Fruit fly (Drosophila melanogaster) whole organism, embryonic: ENCODE data around the gene CG9106.

Source experiments
- Adf1 ChIP-seq: fragments of 200-800 bp; sonication (Bioruptor generic); IDR thresholded peaks from 2 replicates; pipeline ENCODE4 v1.3.6; 2022; ENCODE audit warnings: missing biosample characterization, missing genetic modification characterization
- Bgb ChIP-seq: fragments of 200-800 bp; sonication (Bioruptor generic); IDR thresholded peaks from 2 replicates; pipeline ENCODE4 v1.3.6; 2022; ENCODE audit warnings: missing biosample characterization, missing genetic modification characterization; ENCODE audit not compliant: partially characterized antibody
- CG10543 ChIP-seq: fragments of 200-800 bp; sonication (Bioruptor generic); optimal IDR thresholded peaks from 3 replicates; lab custom pipeline; 2017; ENCODE audit warnings: missing biosample characterization, mild to moderate bottlenecking, missing genetic modification characterization, moderate library complexity
- CG10979 ChIP-seq: fragments of 200-800 bp; sonication (Bioruptor generic); optimal IDR thresholded peaks from 2 replicates; lab custom pipeline; 2018; ENCODE audit warnings: missing biosample characterization, mild to moderate bottlenecking, missing genetic modification characterization, moderate library complexity
- CG12769 ChIP-seq: fragments of 200-800 bp; sonication (Bioruptor generic); optimal IDR thresholded peaks from 2 replicates; lab custom pipeline; 2019; ENCODE audit warnings: missing biosample characterization, mild to moderate bottlenecking, missing genetic modification characterization, moderate library complexity
- CG13287 ChIP-seq: fragments of 200-800 bp; sonication (Bioruptor generic); IDR thresholded peaks from 2 replicates; pipeline ENCODE4 v1.3.6; 2022; ENCODE audit warnings: missing biosample characterization, missing genetic modification characterization; ENCODE audit not compliant: partially characterized antibody
- CG14710 ChIP-seq: fragments of 200-800 bp; sonication (Bioruptor generic); optimal IDR thresholded peaks from 3 replicates; lab custom pipeline; 2019; ENCODE audit warnings: missing biosample characterization, mild to moderate bottlenecking, missing genetic modification characterization, moderate library complexity
- CG15601 ChIP-seq: fragments of 200-800 bp; sonication (Bioruptor generic); optimal IDR thresholded peaks from 3 replicates; lab custom pipeline; 2019; ENCODE audit warnings: missing biosample characterization, mild to moderate bottlenecking, missing genetic modification characterization, moderate library complexity
- CG17829 ChIP-seq: fragments of 200-800 bp; optimal IDR thresholded peaks from 2 replicates; lab custom pipeline; 2019; ENCODE audit warnings: missing biosample characterization, mild to moderate bottlenecking, missing genetic modification characterization, moderate library complexity
- CG34224 ChIP-seq: fragments of 200-800 bp; sonication (Bioruptor generic); IDR thresholded peaks from 3 replicates; pipeline ENCODE4 v1.3.6; 2022; ENCODE audit warnings: missing biosample characterization, missing genetic modification characterization; ENCODE audit not compliant: partially characterized antibody
- CG3995 ChIP-seq: fragments of 200-800 bp; sonication (Bioruptor generic); optimal IDR thresholded peaks from 3 replicates; lab custom pipeline; 2016; ENCODE audit warnings: missing biosample characterization, missing genetic modification characterization
- CG42726 ChIP-seq: fragments of 200-800 bp; sonication (Bioruptor generic); IDR thresholded peaks from 2 replicates; pipeline ENCODE4 v1.3.6; 2022; ENCODE audit warnings: missing biosample characterization, missing genetic modification characterization; ENCODE audit not compliant: partially characterized antibody
- CG4360 ChIP-seq: fragments of 200-800 bp; sonication (Bioruptor generic); IDR thresholded peaks from 2 replicates; pipeline ENCODE4 v1.3.6; 2022; ENCODE audit warnings: missing biosample characterization, missing genetic modification characterization
- CG4617 ChIP-seq: fragments of 200-800 bp; sonication (Bioruptor generic); optimal IDR thresholded peaks from 3 replicates; lab custom pipeline; 2016; ENCODE audit warnings: missing biosample characterization, missing genetic modification characterization, borderline replicate concordance
- CG8924 ChIP-seq: fragments of 200-800 bp; optimal IDR thresholded peaks from 3 replicates; lab custom pipeline; 2019; ENCODE audit warnings: missing biosample characterization, mild to moderate bottlenecking, missing genetic modification characterization, moderate library complexity
- D ChIP-seq, 2 experiments: fragments of 200-800 bp in 1 of 2; fragments of >200 bp in 1 of 2; sonication (Bioruptor generic) in 1 of 2; optimal IDR thresholded peaks; 2 replicates in 1 of 2; 3 replicates in 1 of 2; lab custom pipeline; 2017; ENCODE audit warnings: mild to moderate bottlenecking in 1 of 2, missing biosample characterization in 1 of 2, missing genetic modification characterization in 1 of 2, missing genetic modification reagents in 1 of 2
- D19A ChIP-seq: fragments of 200-800 bp; optimal IDR thresholded peaks from 3 replicates; lab custom pipeline; 2019; ENCODE audit warnings: missing biosample characterization, mild to moderate bottlenecking, missing genetic modification characterization, moderate library complexity
- D19B ChIP-seq: fragments of 200-800 bp; sonication (Bioruptor generic); optimal IDR thresholded peaks from 2 replicates; lab custom pipeline; 2017; ENCODE audit warnings: missing biosample characterization, mild to moderate bottlenecking, missing genetic modification characterization
- Dll ChIP-seq: fragments of 200-800 bp; sonication (Bioruptor generic); IDR thresholded peaks from 4 replicates; pipeline ENCODE4 v1.3.6; 2022; ENCODE audit warnings: missing biosample characterization, missing genetic modification characterization; ENCODE audit not compliant: partially characterized antibody
- Ets97D ChIP-seq: fragments of 200-800 bp; sonication (Bioruptor generic); optimal IDR thresholded peaks from 3 replicates; lab custom pipeline; 2016; ENCODE audit warnings: missing biosample characterization, missing genetic modification characterization
- H2.0 ChIP-seq: fragments of 200-800 bp; sonication (Bioruptor generic); IDR thresholded peaks from 2 replicates; pipeline ENCODE4 v1.3.6; 2022; ENCODE audit warnings: missing biosample characterization, missing genetic modification characterization
- HLH4C ChIP-seq: fragments of 200-800 bp; sonication (Bioruptor generic); IDR thresholded peaks from 3 replicates; pipeline ENCODE4 v1.3.6; 2022; ENCODE audit warnings: missing biosample characterization, missing genetic modification characterization; ENCODE audit not compliant: partially characterized antibody
- Lhr ChIP-seq: fragments of 200-800 bp; sonication (Bioruptor generic); optimal IDR thresholded peaks from 3 replicates; lab custom pipeline; 2017; ENCODE audit warnings: mild to moderate bottlenecking, missing biosample characterization, missing genetic modification reagents, missing genetic modification characterization
- NC2α ChIP-seq: fragments of 200-800 bp; sonication (Bioruptor generic); optimal IDR thresholded peaks from 2 replicates; lab custom pipeline; 2016; ENCODE audit warnings: missing biosample characterization, missing genetic modification characterization
- Scr ChIP-seq: fragments of 200-800 bp; sonication (Bioruptor generic); IDR thresholded peaks from 2 replicates; pipeline ENCODE4 v1.3.6; 2022; ENCODE audit warnings: missing biosample characterization, missing genetic modification characterization; ENCODE audit not compliant: partially characterized antibody
- Sox100B ChIP-seq: fragments of 200-800 bp; sonication (Bioruptor generic); optimal IDR thresholded peaks from 3 replicates; lab custom pipeline; 2018; ENCODE audit warnings: missing biosample characterization, mild to moderate bottlenecking, missing genetic modification characterization
- Stat92E ChIP-seq, 3 experiments: fragments of >200 bp in 2 of 3; fragments of 200-800 bp in 1 of 3; sonication (Bioruptor generic) in 1 of 3; optimal IDR thresholded peaks; 2 replicates each; lab custom pipeline; 2017 to 2019; ENCODE audit warnings: missing biosample characterization in 3 of 3, missing genetic modification characterization in 3 of 3, mild to moderate bottlenecking in 1 of 3, moderate library complexity in 1 of 3
- amos ChIP-seq: fragments of 200-800 bp; sonication (Bioruptor generic); IDR thresholded peaks from 2 replicates; pipeline ENCODE4 v1.3.6; 2022; ENCODE audit warnings: missing biosample characterization, missing genetic modification characterization; ENCODE audit not compliant: partially characterized antibody
- bbx ChIP-seq: fragments of 200-800 bp; sonication (Bioruptor generic); IDR thresholded peaks from 2 replicates; pipeline ENCODE4 v1.3.6; 2022; ENCODE audit warnings: missing biosample characterization, missing genetic modification characterization; ENCODE audit not compliant: partially characterized antibody
- cg ChIP-seq: fragments of 200-800 bp; sonication (Bioruptor generic); optimal IDR thresholded peaks from 3 replicates; lab custom pipeline; 2019; ENCODE audit warnings: missing biosample characterization, mild to moderate bottlenecking, missing genetic modification characterization, moderate library complexity
- chinmo ChIP-seq: fragments of 200-800 bp; sonication (Bioruptor generic); IDR thresholded peaks from 4 replicates; pipeline ENCODE4 v1.3.6; 2022; ENCODE audit warnings: missing biosample characterization, missing genetic modification characterization; ENCODE audit not compliant: partially characterized antibody
- her ChIP-seq: fragments of 200-800 bp; sonication (Bioruptor generic); optimal IDR thresholded peaks from 2 replicates; lab custom pipeline; 2016; ENCODE audit warnings: missing biosample characterization, missing genetic modification characterization
- knrl ChIP-seq: fragments of 200-800 bp; sonication (Bioruptor generic); IDR thresholded peaks from 3 replicates; pipeline ENCODE4 v1.3.6; 2022; ENCODE audit warnings: missing biosample characterization, missing genetic modification characterization; ENCODE audit not compliant: partially characterized antibody
- nerfin-1 ChIP-seq: fragments of 200-800 bp; sonication (Bioruptor generic); optimal IDR thresholded peaks from 3 replicates; lab custom pipeline; 2019; ENCODE audit warnings: missing biosample characterization, mild to moderate bottlenecking, missing genetic modification characterization, moderate library complexity
- phol ChIP-seq: fragments of 200-800 bp; sonication (Bioruptor generic); optimal IDR thresholded peaks from 3 replicates; lab custom pipeline; 2018; ENCODE audit warnings: missing biosample characterization, mild to moderate bottlenecking, missing genetic modification characterization, moderate library complexity
- row ChIP-seq: fragments of 200-800 bp; sonication (Bioruptor generic); IDR thresholded peaks from 3 replicates; pipeline ENCODE4 v1.3.6; 2022; ENCODE audit warnings: missing biosample characterization, missing genetic modification characterization
- sd ChIP-seq: fragments of 200-800 bp; sonication (Bioruptor generic); optimal IDR thresholded peaks from 3 replicates; lab custom pipeline; 2018; ENCODE audit warnings: missing biosample characterization, mild to moderate bottlenecking, missing genetic modification characterization, moderate library complexity
- seq ChIP-seq: fragments of 200-800 bp; sonication (Bioruptor generic); IDR thresholded peaks from 2 replicates; pipeline ENCODE4 v1.3.6; 2022; ENCODE audit warnings: missing biosample characterization, missing genetic modification characterization
- slp2 ChIP-seq: fragments of 200-800 bp; sonication (Bioruptor generic); optimal IDR thresholded peaks from 2 replicates; lab custom pipeline; 2016; ENCODE audit warnings: missing biosample characterization, missing genetic modification characterization
- sqz ChIP-seq: fragments of 200-800 bp; sonication (Bioruptor generic); optimal IDR thresholded peaks from 3 replicates; lab custom pipeline; 2018; ENCODE audit warnings: missing biosample characterization, mild to moderate bottlenecking, missing genetic modification characterization
- ssp ChIP-seq: fragments of 200-800 bp; sonication (Bioruptor generic); IDR thresholded peaks from 2 replicates; pipeline ENCODE4 v1.3.6; 2022; ENCODE audit warnings: missing biosample characterization, missing genetic modification characterization
- tgo ChIP-seq: fragments of 200-800 bp; sonication (Bioruptor generic); IDR thresholded peaks from 3 replicates; pipeline ENCODE4 v1.3.6; 2022; ENCODE audit warnings: missing biosample characterization, missing genetic modification characterization
- tll ChIP-seq, 2 experiments: fragments of 200-800 bp in 1 of 2; fragments of >200 bp in 1 of 2; sonication (Bioruptor generic) in 1 of 2; optimal IDR thresholded peaks; 2 replicates each; lab custom pipeline; 2017 to 2019; ENCODE audit warnings: missing biosample characterization in 2 of 2, missing genetic modification characterization in 2 of 2, mild to moderate bottlenecking in 1 of 2, moderate library complexity in 1 of 2
- trem ChIP-seq: fragments of 200-800 bp; optimal IDR thresholded peaks from 3 replicates; lab custom pipeline; 2019; ENCODE audit warnings: missing biosample characterization, mild to moderate bottlenecking, missing genetic modification characterization, moderate library complexity

Gene CG9106

DNA sequence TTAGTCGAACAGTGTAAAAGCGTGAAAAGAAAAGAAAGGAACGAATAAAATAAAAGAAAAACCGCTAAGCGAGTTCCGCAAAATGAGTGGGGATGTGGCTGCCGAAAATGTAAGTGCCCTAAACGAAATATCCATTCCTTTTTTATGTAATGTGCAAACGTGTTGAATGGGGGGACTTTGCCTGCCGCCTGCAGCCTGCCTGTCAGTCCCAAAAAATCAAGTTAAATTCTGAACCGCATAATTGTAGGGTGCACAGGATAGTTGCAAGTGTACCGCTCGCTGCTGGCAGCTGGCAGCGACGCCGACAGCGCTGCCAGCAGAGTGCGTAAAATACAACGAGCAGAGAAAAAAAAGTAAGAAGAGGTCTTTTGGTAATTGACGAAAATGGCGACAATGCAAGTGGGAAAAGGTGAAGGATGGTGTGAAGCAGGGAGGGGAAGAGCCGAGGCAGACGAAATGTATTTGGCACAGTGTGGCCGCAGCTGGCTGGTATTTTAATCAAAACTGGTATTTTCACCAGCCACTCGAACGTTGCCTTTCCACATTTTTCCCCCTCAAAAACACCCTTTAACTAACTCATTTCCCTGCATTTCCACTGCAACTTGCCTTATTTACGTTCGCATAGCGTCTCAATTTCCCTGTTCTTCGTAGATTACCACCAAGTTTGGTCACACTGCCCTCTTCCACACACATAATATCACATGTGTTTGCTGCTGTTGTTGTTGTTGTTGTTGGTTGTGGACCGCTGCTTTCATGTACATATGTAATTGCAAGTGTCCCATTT, 47.7 kb upstream of the CG9106 start (continued):
- TF ChIP-seq CG17829 (tag; lab: Kevin White, UChicago) (peak; percentile 33), D (optimal IDR thresholded peaks at IDR 0.05; lab: Kevin White, UChicago) (peak; percentile 81), D (GFP tag; optimal IDR thresholded peaks at IDR 0.05; lab: Kevin White, UChicago) (no peak), bbx (GFP tag; lab: Robert Waterston, UW) (peak; percentile 26; the same call in 1 of the 2 replicates), slp2 (GFP tag; lab: Kevin White, UChicago) (no peak), CG14710 (tag; lab: Kevin White, UChicago) (peak; percentile 12), Ets97D (GFP tag; lab: Kevin White, UChicago) (peak; percentile 2), her (GFP tag; lab: Kevin White, UChicago) (no peak), CG8924 (peak; percentile 7), Sox100B (GFP tag; lab: Kevin White, UChicago) (no peak), CG10979 (tag; lab: Kevin White, UChicago) (no peak), CG42726 (no peak), tgo (GFP tag; lab: Robert Waterston, UW) (no peak), CG34224 (GFP tag; lab: Robert Waterston, UW) (0 out of 3 replicates have a peak, but pooled peaks have one; percentile 13), H2.0 (GFP tag; lab: Robert Waterston, UW) (no peak), sqz (GFP tag; lab: Kevin White, UChicago) (no peak), ssp (GFP tag; lab: Robert Waterston, UW) (0 out of 2 replicates have a peak, but pooled peaks have one; percentile 23), phol (peak; percentile 76), sd (tag; lab: Kevin White, UChicago) (peak; percentile 25), HLH4C (0 out of 3 replicates have a peak, but pooled peaks have one; percentile 26), trem (tag; lab: Kevin White, UChicago) (peak; percentile 25), D19A (peak; percentile 2), Dll (GFP tag; lab: Robert Waterston, UW) (0 out of 4 replicates have a peak, but pooled peaks have one; percentile 24), Lhr (GFP tag; lab: Kevin White, UChicago) (peak; percentile 19), chinmo (GFP tag; lab: Robert Waterston, UW) (peak; percentile 28; the same call in 1 of the 4 replicates), CG3995 (GFP tag; lab: Kevin White, UChicago) (peak; percentile 77), CG10543 (GFP tag; lab: Kevin White, UChicago) (peak; percentile 7), CG12769 (tag; lab: Kevin White, UChicago) (peak; percentile 44), amos (GFP tag; lab: Robert Waterston, UW) (peak; percentile 29; the same call in 1 of the 2 replicates), row (peak; percentile 28; the same call in 1 of the 3 replicates), tll (GFP tag; optimal IDR thresholded peaks at IDR 0.05; lab: Kevin White, UChicago) (peak in 1 of 2 experiments; percentile 36), cg (GFP tag; lab: Kevin White, UChicago) (peak; percentile 55), NC2α (GFP tag; lab: Kevin White, UChicago) (no peak), CG4360 (GFP tag; lab: Robert Waterston, UW) (peak; percentile 92), nerfin-1 (tag; lab: Kevin White, UChicago) (peak; percentile 35), Bgb (peak; percentile 22; the same call in 1 of the 2 replicates), CG4617 (peak; percentile 27), seq (GFP tag; lab: Robert Waterston, UW) (0 out of 2 replicates have a peak, but pooled peaks have one; percentile 13), D19B (GFP tag; lab: Kevin White, UChicago) (no peak), Stat92E (GFP tag; optimal IDR thresholded peaks at IDR 0.05; lab: Kevin White, UChicago) (peak in 1 of 3 experiments; percentile 10), Adf1 (GFP tag; lab: Robert Waterston, UW) (peak; percentile 65), knrl (GFP tag; lab: Robert Waterston, UW) (peak; percentile 22; the same call in 2 of the 3 replicates), CG13287 (GFP tag; lab: Robert Waterston, UW) (0 out of 2 replicates have a peak, but pooled peaks have one; percentile 9), CG15601 (peak; percentile 8), Scr (peak; percentile 43)
